Worm (Caenorhabditis elegans): ENCODE data around the gene vhl-1.

DNA sequence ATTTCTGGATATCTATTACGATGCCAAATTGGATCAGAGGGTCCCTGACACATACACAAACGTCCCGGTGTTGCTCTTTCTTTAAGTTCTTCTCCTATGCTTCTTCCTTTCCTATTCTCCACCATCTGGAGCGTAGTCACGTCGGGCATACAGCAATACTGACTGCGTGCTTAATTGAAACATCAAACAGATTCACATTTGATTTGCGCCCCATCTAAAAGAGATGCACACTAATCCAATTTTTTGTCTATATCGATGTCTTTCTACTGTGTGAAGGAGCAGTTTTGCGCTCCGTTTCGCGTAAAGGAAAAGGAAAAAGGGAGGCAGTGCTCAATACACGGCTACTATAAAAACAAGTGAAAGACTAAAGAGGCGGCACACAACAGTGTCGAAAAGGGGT is 21.6 kb downstream of the vhl-1 start:
- TF ChIP-seq mep-1 (tag; optimal IDR thresholded peaks at IDR 0.05) (no peak), drap-1 (GFP tag; optimal IDR thresholded peaks at IDR 0.05) (no peak), hlh-1 (tag; optimal IDR thresholded peaks at IDR 0.05) (no peak), cnd-1 (tag; optimal IDR thresholded peaks at IDR 0.05) (no peak), unc-62 (GFP tag; optimal IDR thresholded peaks at IDR 0.05) (no peak), nhr-2 (tag; optimal IDR thresholded peaks at IDR 0.05) (no peak)

Measured in whole organism, mixed stage, embryonic.